Fruit fly (Drosophila melanogaster): ENCODE data around the gene plh.

plh gene

dm6 chr3R:5033108-5033722 is 22.4 kb upstream of the plh start:
- TF ChIP-seq Pif1B (GFP tag; optimal IDR thresholded peaks at IDR 0.05): peak; percentile 23
- TF ChIP-seq CG12605 (GFP tag; IDR thresholded peaks at IDR 0.05): no peak
- no peak for TF ChIP-seq CG10348 (GFP tag; IDR thresholded peaks at IDR 0.05)
- no peak for TF ChIP-seq gl (tag; optimal IDR thresholded peaks at IDR 0.05)
- TF ChIP-seq CG14655 (GFP tag; optimal IDR thresholded peaks at IDR 0.05): peak; percentile 26
- peak; percentile 39 for TF ChIP-seq Pif1A (GFP tag; optimal IDR thresholded peaks at IDR 0.05)
- TF ChIP-seq CG17806 (tag; optimal IDR thresholded peaks at IDR 0.05): peak; percentile 46
- peak; percentile 57; the same call in 2 of the 3 replicates for TF ChIP-seq CG4496 (GFP tag; IDR thresholded peaks at IDR 0.05)
- peak; percentile 14 for TF ChIP-seq CG8159 (tag; optimal IDR thresholded peaks at IDR 0.05)
- TF ChIP-seq CG32121 (GFP tag; IDR thresholded peaks at IDR 0.05): 0 out of 2 replicates have a peak, but pooled peaks have one; percentile 20
- no peak for TF ChIP-seq rn (GFP tag; IDR thresholded peaks at IDR 0.05)
- TF ChIP-seq fd96Ca (GFP tag; IDR thresholded peaks at IDR 0.05): 0 out of 3 replicates have a peak, but pooled peaks have one; percentile 15
- TF ChIP-seq Ets98B (GFP tag; IDR thresholded peaks at IDR 0.05): no peak
- TF ChIP-seq D1 (tag; optimal IDR thresholded peaks at IDR 0.05): no peak
- no peak for TF ChIP-seq Snoo (tag; optimal IDR thresholded peaks at IDR 0.05)
- no peak for TF ChIP-seq CG13204 (GFP tag; optimal IDR thresholded peaks at IDR 0.05)
- TF ChIP-seq CG15710 (tag; optimal IDR thresholded peaks at IDR 0.05): peak; percentile 22
- TF ChIP-seq EcR (GFP tag; optimal IDR thresholded peaks at IDR 0.05): peak; percentile 15
- TF ChIP-seq CG34367 (tag; optimal IDR thresholded peaks at IDR 0.05): no peak
- peak; percentile 47 for TF ChIP-seq CG9948 (tag; optimal IDR thresholded peaks at IDR 0.05)
- TF ChIP-seq CG8301 (tag; optimal IDR thresholded peaks at IDR 0.05): no peak

DNA sequence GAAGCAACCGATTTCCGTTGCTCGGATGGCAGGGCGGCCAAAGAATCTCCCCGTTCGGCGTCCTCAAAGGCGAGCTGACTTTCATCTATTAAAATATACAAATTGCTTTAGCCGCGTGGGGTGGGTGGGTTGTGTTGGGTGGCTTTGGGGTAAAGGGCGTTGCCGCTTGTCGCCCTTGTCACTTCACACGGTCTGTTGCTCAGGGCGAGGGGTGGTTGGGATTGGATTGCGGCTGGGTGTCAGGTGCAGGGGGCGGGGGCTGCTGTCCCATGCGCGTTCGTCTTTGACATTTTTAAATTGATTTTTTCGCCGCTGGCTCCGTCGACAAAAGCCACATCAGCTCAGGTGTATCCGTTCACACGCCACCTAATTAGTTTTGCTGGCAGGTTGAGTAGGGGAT is 21.5 kb upstream of the plh start:
- TF ChIP-seq Pif1A (GFP tag; optimal IDR thresholded peaks at IDR 0.05) (no peak), CG4496 (GFP tag; IDR thresholded peaks at IDR 0.05) (0 out of 3 replicates have a peak, but pooled peaks have one; percentile 12)

dm6 chr3R:5031881-5032280 is 21.1 kb upstream of the plh start:
- TF ChIP-seq Ets98B (GFP tag; IDR thresholded peaks at IDR 0.05): no peak
- TF ChIP-seq Pif1B (GFP tag; optimal IDR thresholded peaks at IDR 0.05): no peak

dm6 chr3R:5030728-5031373 is 20.0 kb upstream of the plh start:
- TF ChIP-seq CG17806 (tag; optimal IDR thresholded peaks at IDR 0.05): peak; percentile 55
- peak; percentile 60 for TF ChIP-seq CG8159 (tag; optimal IDR thresholded peaks at IDR 0.05)
- no peak for TF ChIP-seq CG13204 (GFP tag; optimal IDR thresholded peaks at IDR 0.05)
- TF ChIP-seq EcR (GFP tag; optimal IDR thresholded peaks at IDR 0.05): no peak
- TF ChIP-seq CG32121 (GFP tag; IDR thresholded peaks at IDR 0.05): 0 out of 2 replicates have a peak, but pooled peaks have one; percentile 8
- TF ChIP-seq Pif1A (GFP tag; optimal IDR thresholded peaks at IDR 0.05): no peak
- 0 out of 3 replicates have a peak, but pooled peaks have one; percentile 35 for TF ChIP-seq fd96Ca (GFP tag; IDR thresholded peaks at IDR 0.05)
- peak; percentile 56 for TF ChIP-seq CG14655 (GFP tag; optimal IDR thresholded peaks at IDR 0.05)
- peak; percentile 31 for TF ChIP-seq CG34367 (tag; optimal IDR thresholded peaks at IDR 0.05)
- TF ChIP-seq CG8301 (tag; optimal IDR thresholded peaks at IDR 0.05): peak; percentile 40
- peak; percentile 43; the same call in 1 of the 3 replicates for TF ChIP-seq CG4496 (GFP tag; IDR thresholded peaks at IDR 0.05)
- TF ChIP-seq CG12605 (GFP tag; IDR thresholded peaks at IDR 0.05): 0 out of 2 replicates have a peak, but pooled peaks have one; percentile 10
- TF ChIP-seq CG10348 (GFP tag; IDR thresholded peaks at IDR 0.05): no peak
- no peak for TF ChIP-seq Snoo (tag; optimal IDR thresholded peaks at IDR 0.05)
- no peak for TF ChIP-seq gl (tag; optimal IDR thresholded peaks at IDR 0.05)
- TF ChIP-seq Pif1B (GFP tag; optimal IDR thresholded peaks at IDR 0.05): no peak
- no peak for TF ChIP-seq D1 (tag; optimal IDR thresholded peaks at IDR 0.05)
- TF ChIP-seq CG15710 (tag; optimal IDR thresholded peaks at IDR 0.05): peak; percentile 43
- TF ChIP-seq Ets98B (GFP tag; IDR thresholded peaks at IDR 0.05): peak; percentile 66
- no peak for TF ChIP-seq rn (GFP tag; IDR thresholded peaks at IDR 0.05)
- peak; percentile 48 for TF ChIP-seq CG9948 (tag; optimal IDR thresholded peaks at IDR 0.05)

DNA sequence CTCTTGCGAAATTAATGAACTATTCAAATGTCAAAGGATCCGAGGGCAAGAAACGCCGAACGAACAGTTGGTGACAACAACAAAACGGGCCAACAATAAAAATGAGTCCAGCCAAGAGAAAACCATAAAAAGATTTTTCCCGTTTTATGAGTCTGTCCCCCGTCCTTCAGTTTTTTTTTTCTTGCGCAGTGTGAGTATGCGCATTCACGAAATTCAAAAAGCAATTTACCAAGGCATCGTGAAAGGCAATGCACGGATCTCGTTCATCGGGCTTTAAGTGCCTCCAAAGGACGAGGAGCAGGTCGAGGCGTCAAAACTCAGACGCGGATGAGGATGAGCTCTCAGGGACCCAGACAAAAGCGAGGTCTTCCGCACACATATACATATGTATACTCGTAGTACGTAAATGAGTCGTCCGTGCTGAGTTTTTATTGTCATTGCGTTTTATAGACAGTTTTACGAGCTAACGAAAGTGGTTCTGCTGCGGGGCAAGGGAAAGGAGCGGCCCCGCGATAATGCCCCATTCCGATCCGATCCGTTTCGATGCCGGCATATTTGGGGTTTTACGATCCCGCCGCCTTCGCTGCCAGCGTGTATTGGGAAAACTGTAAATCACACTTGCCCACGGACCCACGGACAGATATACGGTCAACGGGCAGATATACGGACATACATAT is 17.4 kb upstream of the plh start:
- TF ChIP-seq CG32121 (GFP tag; IDR thresholded peaks at IDR 0.05) (no peak), EcR (GFP tag; optimal IDR thresholded peaks at IDR 0.05) (peak; percentile 51), CG4496 (GFP tag; IDR thresholded peaks at IDR 0.05) (no peak), Pif1A (GFP tag; optimal IDR thresholded peaks at IDR 0.05) (no peak), CG14655 (GFP tag; optimal IDR thresholded peaks at IDR 0.05) (no peak), Snoo (tag; optimal IDR thresholded peaks at IDR 0.05) (peak; percentile 42)

dm6 chr3R:5027545-5027944 is 16.7 kb upstream of the plh start:
- TF ChIP-seq Pif1A (GFP tag; optimal IDR thresholded peaks at IDR 0.05) (no peak), CG8159 (tag; optimal IDR thresholded peaks at IDR 0.05) (no peak), CG17806 (tag; optimal IDR thresholded peaks at IDR 0.05) (peak; percentile 15)
